Fruit fly (Drosophila melanogaster): ENCODE measurements around the gene CG6414.

The CG6414 gene

dm6 chrX:4010835-4011234 is 39.7 kb upstream of the CG6414 start (continued):
- TF ChIP-seq Blimp-1 (GFP tag; optimal IDR thresholded peaks at IDR 0.05) (peak; percentile 24), CG16779 (tag; optimal IDR thresholded peaks at IDR 0.05) (no peak), fd85E (GFP tag; optimal IDR thresholded peaks at IDR 0.05) (no peak), Gug (GFP tag; IDR thresholded peaks at IDR 0.05) (no peak), Sox14 (GFP tag; optimal IDR thresholded peaks at IDR 0.05) (peak; percentile 26), Ets21C (GFP tag; optimal IDR thresholded peaks at IDR 0.05) (peak; percentile 27), dac (GFP tag; optimal IDR thresholded peaks at IDR 0.05) (no peak), Hr4 (GFP tag; optimal IDR thresholded peaks at IDR 0.05) (no peak), CG1621 (tag; optimal IDR thresholded peaks at IDR 0.05) (no peak), CG34406 (GFP tag; optimal IDR thresholded peaks at IDR 0.05) (peak; percentile 31), ss (GFP tag; optimal IDR thresholded peaks at IDR 0.05) (peak in 1 of 2 experiments; percentile 22), OdsH (GFP tag; optimal IDR thresholded peaks at IDR 0.05) (peak; percentile 48), CG3032 (tag; optimal IDR thresholded peaks at IDR 0.05) (peak; percentile 32), CG11294 (GFP tag; IDR thresholded peaks at IDR 0.05) (no peak), esn (GFP tag; optimal IDR thresholded peaks at IDR 0.05) (peak; percentile 74), salr (GFP tag; optimal IDR thresholded peaks at IDR 0.05) (peak in 1 of 2 experiments; percentile 15)

dm6 chrX:4010179-4010578 is 39.0 kb upstream of the CG6414 start:
- TF ChIP-seq esn (GFP tag; optimal IDR thresholded peaks at IDR 0.05) (peak; percentile 71), CG6163 (GFP tag; IDR thresholded peaks at IDR 0.05) (peak; percentile 84), fd59A (GFP tag; optimal IDR thresholded peaks at IDR 0.05) (peak; percentile 49), CG7368 (GFP tag; optimal IDR thresholded peaks at IDR 0.05) (peak; percentile 74), Eip93F (GFP tag; optimal IDR thresholded peaks at IDR 0.05) (no peak), CG1621 (tag; optimal IDR thresholded peaks at IDR 0.05) (peak; percentile 49), achi (GFP tag; optimal IDR thresholded peaks at IDR 0.05) (peak; percentile 53), fkh (GFP tag; optimal IDR thresholded peaks at IDR 0.05) (no peak), CG3919 (GFP tag; optimal IDR thresholded peaks at IDR 0.05) (peak; percentile 72), Eip75B (GFP tag; optimal IDR thresholded peaks at IDR 0.05) (peak; percentile 54), CG11902 (GFP tag; optimal IDR thresholded peaks at IDR 0.05) (peak; percentile 66), CG6276 (GFP tag; optimal IDR thresholded peaks at IDR 0.05) (no peak), CG31627 (GFP tag; optimal IDR thresholded peaks at IDR 0.05) (peak; percentile 71), eg (GFP tag; IDR thresholded peaks at IDR 0.05) (0 out of 3 replicates have a peak, but pooled peaks have one; percentile 31), Ets21C (GFP tag; optimal IDR thresholded peaks at IDR 0.05) (peak; percentile 56), CG6808 (GFP tag; optimal IDR thresholded peaks at IDR 0.05) (peak; percentile 49), CG9139 (GFP tag; optimal IDR thresholded peaks at IDR 0.05) (peak; percentile 19), net (GFP tag; optimal IDR thresholded peaks at IDR 0.05) (peak; percentile 17), cyc (GFP tag; optimal IDR thresholded peaks at IDR 0.05) (peak; percentile 77), Blimp-1 (GFP tag; optimal IDR thresholded peaks at IDR 0.05) (no peak), CG4318 (GFP tag; optimal IDR thresholded peaks at IDR 0.05) (no peak), dsx (GFP tag; optimal IDR thresholded peaks at IDR 0.05; ENCODE audit: poor library complexity, severe bottlenecking) (peak; percentile 53), Met (GFP tag; optimal IDR thresholded peaks at IDR 0.05) (peak; percentile 65), svp (GFP tag) (peak; percentile 77), CG15336 (GFP tag; IDR thresholded peaks at IDR 0.05) (no peak), CG8319 (GFP tag; optimal IDR thresholded peaks at IDR 0.05) (peak; percentile 67), CG11762 (GFP tag; optimal IDR thresholded peaks at IDR 0.05; ENCODE audit: insufficient read depth) (peak; percentile 41), Lpt (GFP tag; optimal IDR thresholded peaks at IDR 0.05) (no peak), OdsH (GFP tag; optimal IDR thresholded peaks at IDR 0.05) (peak; percentile 61), Eip78C (GFP tag) (peak; percentile 84), Hr38 (GFP tag; optimal IDR thresholded peaks at IDR 0.05) (no peak), Gug (GFP tag; IDR thresholded peaks at IDR 0.05) (no peak), CG10669 (GFP tag; optimal IDR thresholded peaks at IDR 0.05) (peak; percentile 72), dac (GFP tag; optimal IDR thresholded peaks at IDR 0.05) (no peak), CG8119 (GFP tag; IDR thresholded peaks at IDR 0.05) (no peak), topi (GFP tag; optimal IDR thresholded peaks at IDR 0.05) (peak; percentile 71), ss (GFP tag; optimal IDR thresholded peaks at IDR 0.05) (peak; percentile 58 to 80), Sox102F (GFP tag; optimal IDR thresholded peaks at IDR 0.05) (peak; percentile 73), CG6854 (GFP tag; optimal IDR thresholded peaks at IDR 0.05) (no peak), spab (GFP tag; optimal IDR thresholded peaks at IDR 0.05) (peak; percentile 60), lz (GFP tag; optimal IDR thresholded peaks at IDR 0.05) (peak; percentile 64), Sox14 (GFP tag; optimal IDR thresholded peaks at IDR 0.05) (peak; percentile 57)

All from whole organism, prepupa.